In the genomic region with DNA sequence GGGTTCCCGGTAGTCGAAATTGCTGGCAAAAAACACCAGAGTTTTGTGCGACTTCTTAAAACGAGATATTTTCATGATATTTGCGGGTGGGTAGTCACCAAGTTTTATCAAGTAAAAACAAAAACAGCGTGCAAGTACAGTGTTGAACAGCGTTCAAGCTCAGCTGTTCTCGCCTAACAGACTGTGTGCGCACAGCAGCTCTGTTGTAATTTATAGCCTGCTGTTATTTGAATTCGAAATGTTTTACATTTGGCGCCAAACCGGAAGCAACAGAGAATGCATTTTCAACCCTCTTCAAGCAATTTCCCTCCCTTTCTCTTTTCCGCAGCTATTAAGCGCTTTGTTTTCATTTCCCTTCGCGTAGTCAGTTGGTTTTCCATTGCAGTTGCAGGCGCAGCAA, we compare ENCODE assay signal across 5 fruit fly cellular contexts.
TF ChIP-seq lines count a peak whose summit lies in the region.

A gene (minus strand): TSS at position 168 of the 400 bp plus-strand sequence.
A gene (plus strand): TSS at position 336 of the 400 bp plus-strand sequence.

- no peak for TF ChIP-seq CTCF in whole organism, embryonic (GFP tag; optimal IDR thresholded peaks at IDR 0.05; lab: Kevin White, UChicago)

TF ChIP-seq in whole organism, adult, 20 proteins besides CTCF, POLR2A, EP300 and RAD21:
- TF ChIP-seq CG33017 (tag; optimal IDR thresholded peaks at IDR 0.05; lab: Kevin White, UChicago) = peak; percentile 68
- no peak for TF ChIP-seq bab1 (GFP tag; optimal IDR thresholded peaks at IDR 0.05; lab: Kevin White, UChicago)
- peak; percentile 69 for TF ChIP-seq Crg-1 (GFP tag; optimal IDR thresholded peaks at IDR 0.05; lab: Kevin White, UChicago)
- TF ChIP-seq CG7101 (tag; optimal IDR thresholded peaks at IDR 0.05; lab: Kevin White, UChicago) = peak; percentile 49
- no peak for TF ChIP-seq ovo (GFP tag; optimal IDR thresholded peaks at IDR 0.05; lab: Kevin White, UChicago)
- peak; percentile 18 for TF ChIP-seq cic (GFP tag; optimal IDR thresholded peaks at IDR 0.05; lab: Kevin White, UChicago)
- no peak for TF ChIP-seq CG7045 (GFP tag; optimal IDR thresholded peaks at IDR 0.05; lab: Kevin White, UChicago)
- no peak for TF ChIP-seq toe (GFP tag; optimal IDR thresholded peaks at IDR 0.05; lab: Kevin White, UChicago)
- peak; percentile 80 for TF ChIP-seq Mnt (GFP tag; optimal IDR thresholded peaks at IDR 0.05; lab: Kevin White, UChicago)
- TF ChIP-seq pad (GFP tag; optimal IDR thresholded peaks at IDR 0.05; lab: Kevin White, UChicago) = peak; percentile 17
- peak; percentile 48 for TF ChIP-seq CG14711 (tag; optimal IDR thresholded peaks at IDR 0.05; lab: Kevin White, UChicago)

TF ChIP-seq in whole organism, embryonic, 481 proteins besides CTCF, POLR2A, EP300 and RAD21 (continues in another document):
- no peak for TF ChIP-seq CG6654 (GFP tag; optimal IDR thresholded peaks at IDR 0.05; lab: Kevin White, UChicago)
- peak; percentile 14 for TF ChIP-seq gsb-n (tag; optimal IDR thresholded peaks at IDR 0.05; lab: Kevin White, UChicago)
- TF ChIP-seq Fer1 (GFP tag; optimal IDR thresholded peaks at IDR 0.05; lab: Kevin White, UChicago) = peak; percentile 31
- TF ChIP-seq sr (GFP tag; IDR thresholded peaks at IDR 0.05; lab: Robert Waterston, UW) = peak; percentile 47; the same call in 1 of the 3 replicates
- peak; percentile 61 for TF ChIP-seq MESR4 (GFP tag; optimal IDR thresholded peaks at IDR 0.05; lab: Kevin White, UChicago)
- peak; percentile 46 for TF ChIP-seq trem (tag; optimal IDR thresholded peaks at IDR 0.05; lab: Kevin White, UChicago)
- TF ChIP-seq Xrp1 (GFP tag; IDR thresholded peaks at IDR 0.05; lab: Robert Waterston, UW) = no peak
- peak; percentile 13; the same call in 1 of the 2 replicates for TF ChIP-seq seq (GFP tag; IDR thresholded peaks at IDR 0.05; lab: Robert Waterston, UW)
- peak; percentile 6 for TF ChIP-seq CG12659 (GFP tag; optimal IDR thresholded peaks at IDR 0.05; lab: Kevin White, UChicago)
- peak; percentile 36 for TF ChIP-seq CHES-1-like (GFP tag; optimal IDR thresholded peaks at IDR 0.05; lab: Kevin White, UChicago)
- TF ChIP-seq stwl (tag; optimal IDR thresholded peaks at IDR 0.05; lab: Kevin White, UChicago) = peak; percentile 33
- peak; percentile 64 for TF ChIP-seq Ets97D (GFP tag; optimal IDR thresholded peaks at IDR 0.05; lab: Kevin White, UChicago)
- peak; percentile 91 for TF ChIP-seq E2f2 (GFP tag; IDR thresholded peaks at IDR 0.05; lab: Robert Waterston, UW)
- peak; percentile 11 for TF ChIP-seq CG14710 (tag; optimal IDR thresholded peaks at IDR 0.05; lab: Kevin White, UChicago)
- TF ChIP-seq Eip74EF (GFP tag; optimal IDR thresholded peaks at IDR 0.05; lab: Kevin White, UChicago) = peak in 1 of 2 experiments; percentile 64
- no peak for TF ChIP-seq CG10274 (GFP tag; optimal IDR thresholded peaks at IDR 0.05; lab: Kevin White, UChicago)
- TF ChIP-seq CG34224 (GFP tag; IDR thresholded peaks at IDR 0.05; lab: Robert Waterston, UW; ENCODE audit: partially characterized antibody) = peak; percentile 13; the same call in 1 of the 3 replicates

TF ChIP-seq in whole organism, prepupa, 60 proteins besides CTCF, POLR2A, EP300 and RAD21:
- TF ChIP-seq CG6163 (GFP tag; IDR thresholded peaks at IDR 0.05; lab: Robert Waterston, UW) (peak; percentile 45; the same call in 2 of the 3 replicates), esn (GFP tag; optimal IDR thresholded peaks at IDR 0.05; lab: Kevin White, UChicago) (peak; percentile 40), vri (GFP tag; optimal IDR thresholded peaks at IDR 0.05; lab: Kevin White, UChicago) (peak; percentile 15), CG16779 (tag; optimal IDR thresholded peaks at IDR 0.05; lab: Kevin White, UChicago) (no peak), CG6854 (GFP tag; optimal IDR thresholded peaks at IDR 0.05; lab: Kevin White, UChicago) (peak; percentile 1), Sox14 (GFP tag; optimal IDR thresholded peaks at IDR 0.05; lab: Kevin White, UChicago) (peak; percentile 2), Eip78C (GFP tag; lab: Kevin White, UChicago) (peak; percentile 61), fkh (GFP tag; optimal IDR thresholded peaks at IDR 0.05; lab: Kevin White, UChicago) (peak; percentile 66), ss (GFP tag; optimal IDR thresholded peaks at IDR 0.05; lab: Kevin White, UChicago) (peak in 1 of 2 experiments; percentile 8), Hr38 (GFP tag; optimal IDR thresholded peaks at IDR 0.05; lab: Kevin White, UChicago) (no peak), CG8319 (GFP tag; optimal IDR thresholded peaks at IDR 0.05; lab: Kevin White, UChicago) (no peak)

TF ChIP-seq in whole organism, pupa, 21 proteins besides CTCF, POLR2A, EP300 and RAD21:
- TF ChIP-seq Ets98B (GFP tag; IDR thresholded peaks at IDR 0.05; lab: Robert Waterston, UW) (peak; percentile 19; the same call in 1 of the 2 replicates), D1 (tag; optimal IDR thresholded peaks at IDR 0.05; lab: Kevin White, UChicago) (no peak), CG8301 (tag; optimal IDR thresholded peaks at IDR 0.05; lab: Kevin White, UChicago) (no peak), CG9948 (tag; optimal IDR thresholded peaks at IDR 0.05; lab: Kevin White, UChicago) (no peak), EcR (GFP tag; optimal IDR thresholded peaks at IDR 0.05; lab: Kevin White, UChicago) (peak; percentile 26), CG4496 (GFP tag; IDR thresholded peaks at IDR 0.05; lab: Robert Waterston, UW) (no peak), CG10348 (GFP tag; IDR thresholded peaks at IDR 0.05; lab: Robert Waterston, UW) (no peak), gl (tag; optimal IDR thresholded peaks at IDR 0.05; lab: Kevin White, UChicago) (no peak), Pif1A (GFP tag; optimal IDR thresholded peaks at IDR 0.05; lab: Kevin White, UChicago) (no peak), Snoo (tag; optimal IDR thresholded peaks at IDR 0.05; lab: Kevin White, UChicago) (no peak), CG8159 (tag; optimal IDR thresholded peaks at IDR 0.05; lab: Kevin White, UChicago) (peak; percentile 7), CG32121 (GFP tag; IDR thresholded peaks at IDR 0.05; lab: Robert Waterston, UW) (no peak), rn (GFP tag; IDR thresholded peaks at IDR 0.05; lab: Robert Waterston, UW) (no peak), CG34367 (tag; optimal IDR thresholded peaks at IDR 0.05; lab: Kevin White, UChicago) (no peak), CG17806 (tag; optimal IDR thresholded peaks at IDR 0.05; lab: Kevin White, UChicago) (no peak), CG13204 (GFP tag; optimal IDR thresholded peaks at IDR 0.05; lab: Kevin White, UChicago) (no peak), CG14655 (GFP tag; optimal IDR thresholded peaks at IDR 0.05; lab: Kevin White, UChicago) (no peak), CG15710 (tag; optimal IDR thresholded peaks at IDR 0.05; lab: Kevin White, UChicago) (no peak), CG12605 (GFP tag; IDR thresholded peaks at IDR 0.05; lab: Robert Waterston, UW) (no peak), fd96Ca (GFP tag; IDR thresholded peaks at IDR 0.05; lab: Robert Waterston, UW) (no peak), Pif1B (GFP tag; optimal IDR thresholded peaks at IDR 0.05; lab: Kevin White, UChicago) (no peak)

TF ChIP-seq in whole organism, wandering third instar larva, 38 proteins besides CTCF, POLR2A, EP300 and RAD21:
- TF ChIP-seq Hnf4 (GFP tag; optimal IDR thresholded peaks at IDR 0.05; lab: Kevin White, UChicago) (peak; percentile 28), fru (GFP tag; optimal IDR thresholded peaks at IDR 0.05; lab: Kevin White, UChicago) (no peak), brk (GFP tag; optimal IDR thresholded peaks at IDR 0.05; lab: Kevin White, UChicago) (no peak), Vsx2 (GFP tag; optimal IDR thresholded peaks at IDR 0.05; lab: Kevin White, UChicago; ENCODE audit: partially characterized antibody) (no peak), CG32264 (GFP tag; optimal IDR thresholded peaks at IDR 0.05; lab: Kevin White, UChicago) (no peak), OdsH (GFP tag; optimal IDR thresholded peaks at IDR 0.05; lab: Kevin White, UChicago) (peak; percentile 10), psq (GFP tag; optimal IDR thresholded peaks at IDR 0.05; lab: Kevin White, UChicago) (no peak), Sp1 (GFP tag; optimal IDR thresholded peaks at IDR 0.05; lab: Kevin White, UChicago) (no peak), Dif (GFP tag; optimal IDR thresholded peaks at IDR 0.05; lab: Kevin White, UChicago; ENCODE audit: partially characterized antibody) (no peak), Dfd (GFP tag; optimal IDR thresholded peaks at IDR 0.05; lab: Kevin White, UChicago) (no peak), GATAd (GFP tag; optimal IDR thresholded peaks at IDR 0.05; lab: Kevin White, UChicago) (no peak), dsf (GFP tag; optimal IDR thresholded peaks at IDR 0.05; lab: Kevin White, UChicago; ENCODE audit: borderline replicate concordance) (no peak), N (GFP tag; optimal IDR thresholded peaks at IDR 0.05; lab: Kevin White, UChicago) (no peak), sage (GFP tag; optimal IDR thresholded peaks at IDR 0.05; lab: Kevin White, UChicago) (no peak), sv (GFP tag; optimal IDR thresholded peaks at IDR 0.05; lab: Kevin White, UChicago) (no peak), br (GFP tag; optimal IDR thresholded peaks at IDR 0.05; lab: Kevin White, UChicago) (no peak), pan (optimal IDR thresholded peaks at IDR 0.05; lab: Kevin White, UChicago) (no peak), Rel (GFP tag; optimal IDR thresholded peaks at IDR 0.05; lab: Kevin White, UChicago) (no peak), Rel (tag; optimal IDR thresholded peaks at IDR 0.05; lab: Kevin White, UChicago) (peak; percentile 65), HLH106 (tag; optimal IDR thresholded peaks at IDR 0.05; lab: Kevin White, UChicago) (no peak), usp (GFP tag; optimal IDR thresholded peaks at IDR 0.05; lab: Kevin White, UChicago) (no peak)
